Worm (Caenorhabditis elegans) whole organism, late embryonic: ENCODE data around the gene sam-4.

Experiments used
- ama-1 ChIP-seq: fragments of 150-350 bp; optimal IDR thresholded peaks from 2 replicates; lab custom pipeline; 2014
- ceh-24 ChIP-seq: sonication (generic microtip); optimal IDR thresholded peaks from 2 replicates; lab custom pipeline; 2016; ENCODE audit warnings: mild to moderate bottlenecking, missing genetic modification characterization, missing compliant biosample characterization
- elt-4 ChIP-seq: sonication (generic microtip); optimal IDR thresholded peaks from 2 replicates; lab custom pipeline; 2016; ENCODE audit warnings: missing genetic modification characterization, missing compliant biosample characterization
- fax-1 ChIP-seq: sonication (generic microtip); optimal IDR thresholded peaks from 2 replicates; lab custom pipeline; 2016; ENCODE audit warnings: missing genotype, missing genetic modification characterization, missing compliant biosample characterization
- hlh-15 ChIP-seq: sonication (generic microtip); optimal IDR thresholded peaks from 2 replicates; lab custom pipeline; 2016; ENCODE audit warnings: missing genetic modification characterization, missing compliant biosample characterization

ce11 chrII:5693893-5694292 is 44.8 kb upstream of the sam-4 start, which contains the start of gene C25H3.3:
- TF ChIP-seq fax-1 (tag; lab: Kevin White, UChicago) (no peak), ama-1 (lab: Kevin White, UChicago) (no peak), elt-4 (tag; lab: Kevin White, UChicago) (no peak), hlh-15 (tag; lab: Kevin White, UChicago) (no peak), ceh-24 (tag; lab: Kevin White, UChicago) (no peak)
